Fruit fly (Drosophila melanogaster) whole organism, embryonic: ENCODE results near the gene CG17202.

Experiments used
- CG10147 ChIP-seq: fragments of 200-800 bp; sonication (Bioruptor generic); optimal IDR thresholded peaks from 2 replicates; lab custom pipeline; 2019; ENCODE audit warnings: missing biosample characterization, mild to moderate bottlenecking, missing genetic modification characterization, moderate library complexity
- CG10274 ChIP-seq: fragments of 200-800 bp; sonication (Bioruptor generic); optimal IDR thresholded peaks from 3 replicates; lab custom pipeline; 2017; ENCODE audit warnings: missing biosample characterization, mild to moderate bottlenecking, missing genetic modification characterization
- CG12236 ChIP-seq: fragments of 200-800 bp; sonication (Bioruptor generic); optimal IDR thresholded peaks from 2 replicates; lab custom pipeline; 2016; ENCODE audit warnings: missing biosample characterization, missing genetic modification characterization
- CG16863 ChIP-seq: fragments of 200-800 bp; sonication (Bioruptor generic); optimal IDR thresholded peaks from 3 replicates; lab custom pipeline; 2016; ENCODE audit warnings: missing biosample characterization, missing genetic modification characterization
- CG17186 ChIP-seq: fragments of 200-800 bp; sonication (Bioruptor generic); optimal IDR thresholded peaks from 3 replicates; lab custom pipeline; 2017; ENCODE audit warnings: missing biosample characterization, missing genetic modification reagents, missing genetic modification characterization
- CG18011 ChIP-seq: fragments of 200-800 bp; sonication (Bioruptor generic); optimal IDR thresholded peaks from 2 replicates; lab custom pipeline; 2017; ENCODE audit warnings: missing biosample characterization, missing genetic modification characterization, mild to moderate bottlenecking, moderate library complexity, missing genotype
- CG2116 ChIP-seq: fragments of 200-800 bp; sonication (Bioruptor generic); optimal IDR thresholded peaks from 3 replicates; lab custom pipeline; 2018; ENCODE audit warnings: missing biosample characterization, mild to moderate bottlenecking, missing genetic modification characterization
- CG2678 ChIP-seq: fragments of 200-800 bp; sonication (Bioruptor generic); optimal IDR thresholded peaks from 3 replicates; lab custom pipeline; 2019; ENCODE audit warnings: missing biosample characterization, mild to moderate bottlenecking, missing genetic modification characterization, moderate library complexity
- CG3065 ChIP-seq: fragments of 200-800 bp; sonication (Bioruptor generic); optimal IDR thresholded peaks from 2 replicates; lab custom pipeline; 2016; ENCODE audit warnings: missing biosample characterization, missing genetic modification characterization
- CG31388 ChIP-seq: fragments of 200-800 bp; sonication (Bioruptor generic); optimal IDR thresholded peaks from 2 replicates; lab custom pipeline; 2016; ENCODE audit warnings: missing biosample characterization, missing genetic modification characterization
- CG34224 ChIP-seq: fragments of 200-800 bp; sonication (Bioruptor generic); IDR thresholded peaks from 3 replicates; pipeline ENCODE4 v1.3.6; 2022; ENCODE audit warnings: missing biosample characterization, missing genetic modification characterization; ENCODE audit not compliant: partially characterized antibody
- CG42726 ChIP-seq: fragments of 200-800 bp; sonication (Bioruptor generic); IDR thresholded peaks from 2 replicates; pipeline ENCODE4 v1.3.6; 2022; ENCODE audit warnings: missing biosample characterization, missing genetic modification characterization; ENCODE audit not compliant: partially characterized antibody
- CG5180 ChIP-seq: fragments of 200-800 bp; sonication (Bioruptor generic); optimal IDR thresholded peaks from 3 replicates; lab custom pipeline; 2017; ENCODE audit warnings: missing biosample characterization, missing genetic modification characterization, mild to moderate bottlenecking, moderate library complexity, missing genetic modification reagents
- CG7963 ChIP-seq: fragments of 200-800 bp; sonication (Bioruptor generic); IDR thresholded peaks from 3 replicates; pipeline ENCODE4 v1.3.6; 2022; ENCODE audit warnings: missing biosample characterization, missing genetic modification characterization; ENCODE audit not compliant: partially characterized antibody
- CG9817 ChIP-seq: fragments of 200-800 bp; sonication (Bioruptor generic); optimal IDR thresholded peaks from 2 replicates; lab custom pipeline; 2018; ENCODE audit warnings: missing biosample characterization, mild to moderate bottlenecking, missing genetic modification characterization, moderate library complexity
- CoRest ChIP-seq: fragments of 200-800 bp; sonication (Bioruptor generic); optimal IDR thresholded peaks from 3 replicates; lab custom pipeline; 2018; ENCODE audit warnings: missing biosample characterization, mild to moderate bottlenecking, missing genetic modification characterization, moderate library complexity
- Dfd ChIP-seq, 2 experiments: fragments of >200 bp; optimal IDR thresholded peaks; 2 replicates each; lab custom pipeline; 2017; ENCODE audit warnings: missing biosample characterization in 2 of 2, missing genetic modification characterization in 2 of 2
- Gug ChIP-seq: fragments of 200-800 bp; sonication (Bioruptor generic); IDR thresholded peaks from 4 replicates; pipeline ENCODE4 v1.3.6; 2022; ENCODE audit warnings: missing biosample characterization, missing genetic modification characterization
- HLH54F ChIP-seq: fragments of 200-800 bp; sonication (Bioruptor generic); optimal IDR thresholded peaks from 3 replicates; lab custom pipeline; 2016; ENCODE audit warnings: missing biosample characterization, missing genetic modification characterization
- Mes4 ChIP-seq: fragments of 200-800 bp; sonication (Bioruptor generic); optimal IDR thresholded peaks from 2 replicates; lab custom pipeline; 2016; ENCODE audit warnings: missing biosample characterization, missing genetic modification characterization
- NC2α ChIP-seq: fragments of 200-800 bp; sonication (Bioruptor generic); optimal IDR thresholded peaks from 2 replicates; lab custom pipeline; 2016; ENCODE audit warnings: missing biosample characterization, missing genetic modification characterization
- Stat92E ChIP-seq, 3 experiments: fragments of >200 bp in 2 of 3; fragments of 200-800 bp in 1 of 3; sonication (Bioruptor generic) in 1 of 3; optimal IDR thresholded peaks; 2 replicates each; lab custom pipeline; 2017 to 2019; ENCODE audit warnings: missing biosample characterization in 3 of 3, missing genetic modification characterization in 3 of 3, mild to moderate bottlenecking in 1 of 3, moderate library complexity in 1 of 3
- ab ChIP-seq: fragments of 200-800 bp; sonication (Bioruptor generic); optimal IDR thresholded peaks from 2 replicates; lab custom pipeline; 2016; ENCODE audit warnings: missing biosample characterization, missing genetic modification characterization
- ap ChIP-seq: fragments of 200-800 bp; sonication (Bioruptor generic); IDR thresholded peaks from 2 replicates; pipeline ENCODE4 v1.3.6; 2022; ENCODE audit warnings: missing biosample characterization, missing genetic modification characterization
- ash1 ChIP-seq: fragments of 200-800 bp; sonication (Bioruptor generic); optimal IDR thresholded peaks from 2 replicates; lab custom pipeline; 2018; ENCODE audit warnings: missing biosample characterization, mild to moderate bottlenecking, missing genetic modification characterization
- chif ChIP-seq, 2 experiments: fragments of 200-800 bp; sonication (Bioruptor generic); optimal IDR thresholded peaks; 3 replicates each; lab custom pipeline; 2016; ENCODE audit warnings: missing biosample characterization in 2 of 2, missing genetic modification characterization in 2 of 2
- crol ChIP-seq: fragments of 200-800 bp; sonication (Bioruptor generic); IDR thresholded peaks from 2 replicates; pipeline ENCODE4 v1.3.6; 2022; ENCODE audit warnings: missing biosample characterization, missing genetic modification characterization
- fd3F ChIP-seq: fragments of 200-800 bp; sonication (Bioruptor generic); optimal IDR thresholded peaks from 2 replicates; lab custom pipeline; 2018; ENCODE audit warnings: missing biosample characterization, mild to moderate bottlenecking, missing genetic modification characterization, moderate library complexity
- fd64A ChIP-seq: fragments of 200-800 bp; sonication (Bioruptor generic); optimal IDR thresholded peaks from 3 replicates; lab custom pipeline; 2018; ENCODE audit warnings: missing biosample characterization, mild to moderate bottlenecking, missing genetic modification characterization
- fd96Cb ChIP-seq: fragments of 200-800 bp; sonication (Bioruptor generic); optimal IDR thresholded peaks from 2 replicates; lab custom pipeline; 2018; ENCODE audit warnings: missing biosample characterization, mild to moderate bottlenecking, missing genetic modification characterization, moderate library complexity
- gfzf ChIP-seq: fragments of 200-800 bp; sonication (Bioruptor generic); optimal IDR thresholded peaks from 2 replicates; lab custom pipeline; 2016; ENCODE audit warnings: missing biosample characterization, mild to moderate bottlenecking, missing genetic modification characterization, moderate library complexity
- her ChIP-seq: fragments of 200-800 bp; sonication (Bioruptor generic); optimal IDR thresholded peaks from 2 replicates; lab custom pipeline; 2016; ENCODE audit warnings: missing biosample characterization, missing genetic modification characterization
- hth ChIP-seq: fragments of >200 bp; optimal IDR thresholded peaks from 2 replicates; lab custom pipeline; 2017; ENCODE audit warnings: inconsistent platforms
- insv ChIP-seq, 2 experiments: fragments of 200-800 bp; sonication (Bioruptor generic); optimal IDR thresholded peaks; 3 replicates each; lab custom pipeline; 2016 to 2018; ENCODE audit warnings: missing biosample characterization in 2 of 2, missing genetic modification characterization in 2 of 2
- jumu ChIP-seq: fragments of 200-800 bp; sonication (Bioruptor generic); optimal IDR thresholded peaks from 3 replicates; lab custom pipeline; 2016; ENCODE audit warnings: missing biosample characterization, missing genetic modification characterization
- knrl ChIP-seq: fragments of 200-800 bp; sonication (Bioruptor generic); IDR thresholded peaks from 3 replicates; pipeline ENCODE4 v1.3.6; 2022; ENCODE audit warnings: missing biosample characterization, missing genetic modification characterization; ENCODE audit not compliant: partially characterized antibody
- nerfin-1 ChIP-seq: fragments of 200-800 bp; sonication (Bioruptor generic); optimal IDR thresholded peaks from 3 replicates; lab custom pipeline; 2019; ENCODE audit warnings: missing biosample characterization, mild to moderate bottlenecking, missing genetic modification characterization, moderate library complexity
- org-1 ChIP-seq: fragments of 200-800 bp; sonication (Bioruptor generic); optimal IDR thresholded peaks from 2 replicates; lab custom pipeline; 2017; ENCODE audit warnings: missing biosample characterization, missing genetic modification characterization
- repo ChIP-seq: fragments of 200-800 bp; sonication (Bioruptor generic); optimal IDR thresholded peaks from 2 replicates; lab custom pipeline; 2016; ENCODE audit warnings: missing biosample characterization, missing genetic modification characterization
- row ChIP-seq: fragments of 200-800 bp; sonication (Bioruptor generic); IDR thresholded peaks from 3 replicates; pipeline ENCODE4 v1.3.6; 2022; ENCODE audit warnings: missing biosample characterization, missing genetic modification characterization
- sim ChIP-seq: fragments of 200-800 bp; sonication (Bioruptor generic); IDR thresholded peaks from 2 replicates; pipeline ENCODE4 v1.3.6; 2022; ENCODE audit warnings: missing biosample characterization, missing genetic modification characterization
- sna ChIP-seq: fragments of 200-800 bp; sonication (Bioruptor generic); IDR thresholded peaks from 2 replicates; pipeline ENCODE4 v1.3.6; 2022; ENCODE audit warnings: missing biosample characterization, missing genetic modification characterization; ENCODE audit not compliant: partially characterized antibody
- ssp ChIP-seq: fragments of 200-800 bp; sonication (Bioruptor generic); IDR thresholded peaks from 2 replicates; pipeline ENCODE4 v1.3.6; 2022; ENCODE audit warnings: missing biosample characterization, missing genetic modification characterization
- stc ChIP-seq: fragments of 200-800 bp; sonication (Bioruptor generic); IDR thresholded peaks from 2 replicates; pipeline ENCODE4 v1.3.6; 2022; ENCODE audit warnings: missing biosample characterization, missing genetic modification characterization
- sug ChIP-seq: fragments of 200-800 bp; optimal IDR thresholded peaks from 2 replicates; lab custom pipeline; 2019; ENCODE audit warnings: missing biosample characterization, mild to moderate bottlenecking, missing genetic modification characterization, moderate library complexity
- tll ChIP-seq, 2 experiments: fragments of 200-800 bp in 1 of 2; fragments of >200 bp in 1 of 2; sonication (Bioruptor generic) in 1 of 2; optimal IDR thresholded peaks; 2 replicates each; lab custom pipeline; 2017 to 2019; ENCODE audit warnings: missing biosample characterization in 2 of 2, missing genetic modification characterization in 2 of 2, mild to moderate bottlenecking in 1 of 2, moderate library complexity in 1 of 2
- unpg ChIP-seq: fragments of 200-800 bp; sonication (Bioruptor generic); optimal IDR thresholded peaks from 3 replicates; lab custom pipeline; 2018; ENCODE audit warnings: missing biosample characterization, mild to moderate bottlenecking, missing genetic modification characterization, moderate library complexity
- wdn ChIP-seq: fragments of 200-800 bp; sonication (Bioruptor generic); IDR thresholded peaks from 2 replicates; pipeline ENCODE4 v1.3.6; 2022; ENCODE audit warnings: missing biosample characterization, missing genetic modification characterization

The CG17202 gene

dm6 chr3R:12406235-12407196 lies 16.1 kb upstream of the CG17202 start, which contains the start of gene CG5167 (continued):
- peak; percentile 43 for TF ChIP-seq CG2116 (GFP tag; lab: Kevin White, UChicago)
- no peak for TF ChIP-seq sim
- TF ChIP-seq Gug (GFP tag; lab: Robert Waterston, UW) = no peak; the same call in 3 of the 4 replicates
- TF ChIP-seq ssp (GFP tag; lab: Robert Waterston, UW) = no peak
- TF ChIP-seq CG10147 (GFP tag; lab: Kevin White, UChicago) = peak; percentile 25
- no peak for TF ChIP-seq CG42726 (GFP tag; lab: Robert Waterston, UW)
- TF ChIP-seq sug = peak; percentile 36
- TF ChIP-seq CG16863 (GFP tag; lab: Kevin White, UChicago) = no peak
- TF ChIP-seq her (GFP tag; lab: Kevin White, UChicago) = no peak
- peak; percentile 70 for TF ChIP-seq row (GFP tag; lab: Robert Waterston, UW)
- TF ChIP-seq unpg (GFP tag; lab: Kevin White, UChicago) = peak; percentile 70
- no peak for TF ChIP-seq org-1 (GFP tag; lab: Kevin White, UChicago)
- TF ChIP-seq CG10274 = no peak
- TF ChIP-seq fd64A (GFP tag; lab: Kevin White, UChicago) = no peak
- no peak for TF ChIP-seq gfzf
- TF ChIP-seq ash1 (GFP tag; lab: Kevin White, UChicago) = no peak
- no peak for TF ChIP-seq sna (GFP tag; lab: Robert Waterston, UW)
- no peak for TF ChIP-seq stc
- TF ChIP-seq CG18011 (GFP tag; lab: Kevin White, UChicago) = no peak
- TF ChIP-seq ab (GFP tag; lab: Kevin White, UChicago) = no peak
- no peak for TF ChIP-seq tll (GFP tag; optimal IDR thresholded peaks at IDR 0.05; lab: Kevin White, UChicago)
- TF ChIP-seq chif (GFP tag; optimal IDR thresholded peaks at IDR 0.05; lab: Kevin White, UChicago) = no peak
- TF ChIP-seq Dfd (GFP tag; optimal IDR thresholded peaks at IDR 0.05; lab: Kevin White, UChicago) = no peak
- no peak for TF ChIP-seq Mes4 (GFP tag; lab: Kevin White, UChicago)
- no peak for TF ChIP-seq crol (GFP tag; lab: Robert Waterston, UW)
- TF ChIP-seq HLH54F (GFP tag; lab: Kevin White, UChicago) = no peak
- TF ChIP-seq CG34224 = peak; percentile 43; the same call in 2 of the 3 replicates
- peak; percentile 3 for TF ChIP-seq fd3F (GFP tag; lab: Kevin White, UChicago)
- no peak for TF ChIP-seq CG17186 (GFP tag; lab: Kevin White, UChicago)
- TF ChIP-seq knrl (GFP tag; lab: Robert Waterston, UW) = no peak
- no peak for TF ChIP-seq jumu (GFP tag; lab: Kevin White, UChicago)
- no peak for TF ChIP-seq repo (GFP tag; lab: Kevin White, UChicago)
- TF ChIP-seq hth = no peak
- no peak for TF ChIP-seq wdn (GFP tag; lab: Robert Waterston, UW)
- peak in 1 of 2 experiments; percentile 4 for TF ChIP-seq insv (GFP tag; optimal IDR thresholded peaks at IDR 0.05; lab: Kevin White, UChicago)
- TF ChIP-seq CG9817 (tag; lab: Kevin White, UChicago) = no peak
- TF ChIP-seq Stat92E (GFP tag; optimal IDR thresholded peaks at IDR 0.05; lab: Kevin White, UChicago) = no peak
- no peak for TF ChIP-seq CG5180 (GFP tag; lab: Kevin White, UChicago)
- no peak for TF ChIP-seq NC2α (GFP tag; lab: Kevin White, UChicago)
- no peak for TF ChIP-seq CG12236 (GFP tag; lab: Kevin White, UChicago)
- peak; percentile 61 for TF ChIP-seq CG2678 (tag; lab: Kevin White, UChicago)
- TF ChIP-seq CoRest (tag; lab: Kevin White, UChicago) = peak; percentile 45
- no peak for TF ChIP-seq CG31388 (GFP tag; lab: Kevin White, UChicago)
- peak; percentile 9 for TF ChIP-seq fd96Cb (tag; lab: Kevin White, UChicago)
- no peak for TF ChIP-seq CG3065 (GFP tag; lab: Kevin White, UChicago)
- TF ChIP-seq CG7963 (GFP tag; lab: Robert Waterston, UW) = no peak
- TF ChIP-seq ap (GFP tag; lab: Robert Waterston, UW) = no peak
- TF ChIP-seq nerfin-1 = peak; percentile 7
